Worm (Caenorhabditis elegans): ENCODE results near the gene lin-52.

ce11 chrIII:9782483-9783081, 42.0 kb downstream of the lin-52 start, which contains the start of gene R10E11.6:
- TF ChIP-seq flt-1 (GFP tag; IDR thresholded peaks at IDR 0.05) (no peak), med-1 (GFP tag; optimal IDR thresholded peaks at IDR 0.05; ENCODE audit: insufficient read depth) (no peak), T22C8.4 (GFP tag; IDR thresholded peaks at IDR 0.05) (no peak), cog-1 (tag; optimal IDR thresholded peaks at IDR 0.05) (no peak), ztf-29 (GFP tag; IDR thresholded peaks at IDR 0.05) (no peak)
